Worm (Caenorhabditis elegans) whole organism, L3 larva: Measurements from ENCODE around the gene nspe-2.

Experiments
- ama-1 ChIP-seq: fragments of 150-350 bp; optimal IDR thresholded peaks from 2 replicates; lab custom pipeline; 2018
- daf-12 ChIP-seq: fragments of 150-350 bp; optimal IDR thresholded peaks from 2 replicates; lab custom pipeline; 2014; ENCODE audit warnings: missing biosample characterization, missing genetic modification reagents, missing genetic modification characterization
- fos-1 ChIP-seq: fragments of 150-350 bp; optimal IDR thresholded peaks from 2 replicates; lab custom pipeline; 2014; ENCODE audit warnings: missing biosample characterization, missing genetic modification characterization
- zag-1 ChIP-seq: fragments of 150-350 bp; optimal IDR thresholded peaks from 2 replicates; lab custom pipeline; 2014; ENCODE audit warnings: missing biosample characterization, missing genetic modification characterization

- no peak for TF ChIP-seq fos-1
- TF ChIP-seq daf-12 (tag; lab: Kevin White, UChicago): no peak
- no peak for TF ChIP-seq zag-1 (tag; lab: Kevin White, UChicago)
- no peak for TF ChIP-seq ama-1 (lab: Kevin White, UChicago)
These were observed 45.6 kb downstream of the nspe-2 start, which contains the start of gene Y38E10A.2 for ce11 chrII:12573541-12573940.
